Worm (Caenorhabditis elegans): ENCODE measurements around the gene cdh-1.

- TF ChIP-seq ama-1 (optimal IDR thresholded peaks at IDR 0.05) = no peak
- TF ChIP-seq ceh-13 (GFP tag; optimal IDR thresholded peaks at IDR 0.05) = no peak
- TF ChIP-seq hmbx-1 (tag; optimal IDR thresholded peaks at IDR 0.05) = no peak
- no peak for TF ChIP-seq aly-1 (tag; optimal IDR thresholded peaks at IDR 0.05)
- TF ChIP-seq hmg-4 (GFP tag; optimal IDR thresholded peaks at IDR 0.05) = no peak
- no peak for TF ChIP-seq pes-1 (GFP tag; IDR thresholded peaks at IDR 0.05)
- TF ChIP-seq tbx-37 (GFP tag; conservative IDR thresholded peaks at IDR 0.05) = no peak
- TF ChIP-seq scrt-1 (GFP tag; IDR thresholded peaks at IDR 0.05) = no peak
- no peak for TF ChIP-seq flt-1 (GFP tag; IDR thresholded peaks at IDR 0.05)
- TF ChIP-seq sea-1 (GFP tag; conservative IDR thresholded peaks at IDR 0.05) = no peak
- TF ChIP-seq B0310.2 (tag; optimal IDR thresholded peaks at IDR 0.05) = no peak
- no peak for TF ChIP-seq tbx-11 (GFP tag; IDR thresholded peaks at IDR 0.05)
- no peak for TF ChIP-seq ets-7 (tag; optimal IDR thresholded peaks at IDR 0.05)
- no peak for TF ChIP-seq F13C5.2 (tag; optimal IDR thresholded peaks at IDR 0.05)
These were observed 7.9 kb downstream of the cdh-1 start for ce11 chrIII:2918655-2919054.

All from whole organism, early embryonic.